Fruit fly (Drosophila melanogaster) whole organism, embryonic: ENCODE results near the gene lok.

Experiments
- Abd-B ChIP-seq: fragments of 200-800 bp; sonication (Bioruptor generic); optimal IDR thresholded peaks from 2 replicates; lab custom pipeline; 2018; ENCODE audit warnings: missing biosample characterization, mild to moderate bottlenecking, missing genetic modification characterization, moderate library complexity
- Ada2b ChIP-seq: fragments of 200-800 bp; sonication (Bioruptor generic); IDR thresholded peaks from 2 replicates; pipeline ENCODE4 v1.3.6; 2022; ENCODE audit warnings: missing biosample characterization, missing genetic modification characterization
- BEAF-32 ChIP-seq: fragments of 200-800 bp; sonication (Bioruptor generic); optimal IDR thresholded peaks from 3 replicates; lab custom pipeline; 2017; ENCODE audit warnings: missing biosample characterization, missing genetic modification characterization, mild to moderate bottlenecking, moderate library complexity, missing genetic modification reagents
- CG10147 ChIP-seq: fragments of 200-800 bp; sonication (Bioruptor generic); optimal IDR thresholded peaks from 2 replicates; lab custom pipeline; 2019; ENCODE audit warnings: missing biosample characterization, mild to moderate bottlenecking, missing genetic modification characterization, moderate library complexity
- CG10209 ChIP-seq: fragments of 200-800 bp; sonication (Bioruptor generic); optimal IDR thresholded peaks from 3 replicates; lab custom pipeline; 2017; ENCODE audit warnings: missing biosample characterization, mild to moderate bottlenecking, missing genetic modification characterization, missing genetic modification reagents
- CG10267 ChIP-seq: fragments of 200-800 bp; sonication (Bioruptor generic); optimal IDR thresholded peaks from 2 replicates; lab custom pipeline; 2018; ENCODE audit warnings: missing biosample characterization, mild to moderate bottlenecking, missing genetic modification characterization, moderate library complexity
- CG10366 ChIP-seq: fragments of 200-800 bp; sonication (Bioruptor generic); IDR thresholded peaks from 2 replicates; pipeline ENCODE4 v1.3.6; 2022; ENCODE audit warnings: missing biosample characterization, missing genetic modification characterization
- CG10979 ChIP-seq: fragments of 200-800 bp; sonication (Bioruptor generic); optimal IDR thresholded peaks from 2 replicates; lab custom pipeline; 2018; ENCODE audit warnings: missing biosample characterization, mild to moderate bottlenecking, missing genetic modification characterization, moderate library complexity
- CG1233 ChIP-seq: fragments of 200-800 bp; sonication (Bioruptor generic); optimal IDR thresholded peaks from 4 replicates; lab custom pipeline; 2018; ENCODE audit warnings: missing biosample characterization, mild to moderate bottlenecking, missing genetic modification characterization
- CG15696 ChIP-seq: fragments of 200-800 bp; sonication (Bioruptor generic); optimal IDR thresholded peaks from 2 replicates; lab custom pipeline; 2019; ENCODE audit warnings: missing biosample characterization, mild to moderate bottlenecking, missing genetic modification characterization, moderate library complexity
- CG1602 ChIP-seq: fragments of 200-800 bp; sonication (Bioruptor generic); optimal IDR thresholded peaks from 3 replicates; lab custom pipeline; 2016; ENCODE audit warnings: missing biosample characterization, missing genetic modification characterization
- CG1603 ChIP-seq: fragments of 200-800 bp; sonication (Bioruptor generic); optimal IDR thresholded peaks from 2 replicates; lab custom pipeline; 2019; ENCODE audit warnings: missing biosample characterization, mild to moderate bottlenecking, missing genetic modification characterization, moderate library complexity
- CG17612 ChIP-seq: fragments of 200-800 bp; sonication (Bioruptor generic); IDR thresholded peaks from 2 replicates; pipeline ENCODE4 v1.3.6; 2022; ENCODE audit warnings: missing biosample characterization, missing genetic modification characterization
- CG3065 ChIP-seq: fragments of 200-800 bp; sonication (Bioruptor generic); optimal IDR thresholded peaks from 2 replicates; lab custom pipeline; 2016; ENCODE audit warnings: missing biosample characterization, missing genetic modification characterization
- CG31388 ChIP-seq: fragments of 200-800 bp; sonication (Bioruptor generic); optimal IDR thresholded peaks from 2 replicates; lab custom pipeline; 2016; ENCODE audit warnings: missing biosample characterization, missing genetic modification characterization
- CG3838 ChIP-seq: fragments of 200-800 bp; sonication (Bioruptor generic); optimal IDR thresholded peaks from 3 replicates; lab custom pipeline; 2016; ENCODE audit warnings: missing biosample characterization, missing genetic modification characterization
- CG3847 ChIP-seq: fragments of 200-800 bp; sonication (Bioruptor generic); IDR thresholded peaks from 2 replicates; pipeline ENCODE4 v1.3.6; 2022; ENCODE audit warnings: missing biosample characterization, missing genetic modification characterization
- CG4404 ChIP-seq: fragments of 200-800 bp; sonication (Bioruptor generic); IDR thresholded peaks from 2 replicates; pipeline ENCODE4 v1.3.6; 2022; ENCODE audit warnings: missing biosample characterization, missing genetic modification characterization
- CG6175 ChIP-seq: fragments of 200-800 bp; sonication (Bioruptor generic); IDR thresholded peaks from 3 replicates; pipeline ENCODE4 v1.3.6; 2022; ENCODE audit warnings: missing biosample characterization, missing genetic modification characterization
- CG6854 ChIP-seq: fragments of 200-800 bp; sonication (Bioruptor generic); optimal IDR thresholded peaks from 3 replicates; lab custom pipeline; 2017; ENCODE audit warnings: missing biosample characterization, mild to moderate bottlenecking, missing genetic modification characterization
- CG9215 ChIP-seq: fragments of 200-800 bp; sonication (Bioruptor generic); IDR thresholded peaks from 2 replicates; pipeline ENCODE4 v1.3.6; 2022; ENCODE audit warnings: missing biosample characterization, missing genetic modification characterization
- D19A ChIP-seq: fragments of 200-800 bp; optimal IDR thresholded peaks from 3 replicates; lab custom pipeline; 2019; ENCODE audit warnings: missing biosample characterization, mild to moderate bottlenecking, missing genetic modification characterization, moderate library complexity
- Dbx ChIP-seq: fragments of 200-800 bp; sonication (Bioruptor generic); IDR thresholded peaks from 3 replicates; pipeline ENCODE4 v1.3.6; 2022; ENCODE audit warnings: missing biosample characterization, missing genetic modification characterization
- Deaf1 ChIP-seq: fragments of 200-800 bp; optimal IDR thresholded peaks from 3 replicates; lab custom pipeline; 2019; ENCODE audit warnings: missing biosample characterization, mild to moderate bottlenecking, missing genetic modification characterization, moderate library complexity
- E2f1 ChIP-seq: fragments of 200-800 bp; sonication (Bioruptor generic); IDR thresholded peaks from 2 replicates; pipeline ENCODE4 v1.3.6; 2022; ENCODE audit warnings: missing biosample characterization, missing genetic modification characterization
- GATAe ChIP-seq: fragments of 200-800 bp; sonication (Bioruptor generic); conservative IDR thresholded peaks from 2 replicates; pipeline ENCODE4 v1.3.6; 2022; ENCODE audit warnings: missing biosample characterization, missing genetic modification characterization
- Gug ChIP-seq: fragments of 200-800 bp; sonication (Bioruptor generic); IDR thresholded peaks from 4 replicates; pipeline ENCODE4 v1.3.6; 2022; ENCODE audit warnings: missing biosample characterization, missing genetic modification characterization
- H15 ChIP-seq: fragments of 200-800 bp; sonication (Bioruptor generic); IDR thresholded peaks from 3 replicates; pipeline ENCODE4 v1.3.6; 2022; ENCODE audit warnings: missing biosample characterization, missing genetic modification characterization
- Hr3 ChIP-seq: fragments of 200-800 bp; sonication (Bioruptor generic); optimal IDR thresholded peaks from 3 replicates; lab custom pipeline; 2016; ENCODE audit warnings: missing biosample characterization, missing genetic modification characterization
- Hr39 ChIP-seq: fragments of >200 bp; optimal IDR thresholded peaks from 2 replicates; lab custom pipeline; 2017
- Kr ChIP-seq: fragments of 200-800 bp; sonication (Bioruptor generic); optimal IDR thresholded peaks from 2 replicates; lab custom pipeline; 2017; ENCODE audit warnings: missing biosample characterization, mild to moderate bottlenecking, missing genetic modification characterization
- Oaz ChIP-seq: fragments of 200-800 bp; sonication (Bioruptor generic); IDR thresholded peaks from 2 replicates; pipeline ENCODE4 v1.3.6; 2022; ENCODE audit warnings: missing biosample characterization, missing genetic modification characterization
- Scr ChIP-seq: fragments of 200-800 bp; sonication (Bioruptor generic); IDR thresholded peaks from 2 replicates; pipeline ENCODE4 v1.3.6; 2022; ENCODE audit warnings: missing biosample characterization, missing genetic modification characterization; ENCODE audit not compliant: partially characterized antibody
- Usf ChIP-seq: fragments of 200-800 bp; sonication (Bioruptor generic); optimal IDR thresholded peaks from 2 replicates; lab custom pipeline; 2017; ENCODE audit warnings: missing genotype, missing biosample characterization, missing genetic modification characterization
- cato ChIP-seq: fragments of 200-800 bp; sonication (Bioruptor generic); optimal IDR thresholded peaks from 2 replicates; lab custom pipeline; 2016; ENCODE audit warnings: missing biosample characterization, missing genetic modification characterization, borderline replicate concordance
- gcm ChIP-seq: fragments of 200-800 bp; sonication (Bioruptor generic); optimal IDR thresholded peaks from 2 replicates; lab custom pipeline; 2019; ENCODE audit warnings: missing biosample characterization, mild to moderate bottlenecking, missing genetic modification characterization, moderate library complexity
- grn ChIP-seq: fragments of 200-800 bp; sonication (Bioruptor generic); optimal IDR thresholded peaks from 3 replicates; lab custom pipeline; 2017; ENCODE audit warnings: missing biosample characterization, missing genetic modification characterization
- gt ChIP-seq: fragments of 200-800 bp; sonication (Bioruptor generic); IDR thresholded peaks from 2 replicates; pipeline ENCODE4 v1.3.6; 2022; ENCODE audit warnings: missing biosample characterization, missing genetic modification characterization
- hth ChIP-seq: fragments of >200 bp; optimal IDR thresholded peaks from 2 replicates; lab custom pipeline; 2017; ENCODE audit warnings: inconsistent platforms
- ken ChIP-seq: fragments of 200-800 bp; sonication (Bioruptor generic); IDR thresholded peaks from 3 replicates; pipeline ENCODE4 v1.3.6; 2022; ENCODE audit warnings: missing biosample characterization, missing genetic modification characterization
- luna ChIP-seq: fragments of 200-800 bp; sonication (Bioruptor generic); optimal IDR thresholded peaks from 2 replicates; lab custom pipeline; 2016; ENCODE audit warnings: missing biosample characterization, missing genetic modification characterization
- nerfin-1 ChIP-seq: fragments of 200-800 bp; sonication (Bioruptor generic); optimal IDR thresholded peaks from 3 replicates; lab custom pipeline; 2019; ENCODE audit warnings: missing biosample characterization, mild to moderate bottlenecking, missing genetic modification characterization, moderate library complexity
- org-1 ChIP-seq: fragments of 200-800 bp; sonication (Bioruptor generic); optimal IDR thresholded peaks from 2 replicates; lab custom pipeline; 2017; ENCODE audit warnings: missing biosample characterization, missing genetic modification characterization
- pnt ChIP-seq: fragments of 200-800 bp; sonication (Bioruptor generic); optimal IDR thresholded peaks from 3 replicates; lab custom pipeline; 2016; ENCODE audit warnings: missing biosample characterization, missing genetic modification characterization
- rib ChIP-seq: fragments of 200-800 bp; sonication (Bioruptor generic); IDR thresholded peaks from 2 replicates; pipeline ENCODE4 v1.3.6; 2022; ENCODE audit warnings: missing biosample characterization, missing genetic modification characterization
- salm ChIP-seq: fragments of 200-800 bp; sonication (Bioruptor generic); optimal IDR thresholded peaks from 2 replicates; lab custom pipeline; 2018; ENCODE audit warnings: missing biosample characterization, mild to moderate bottlenecking, missing genetic modification characterization
- sens ChIP-seq: fragments of 200-800 bp; sonication (Bioruptor generic); peaks from one replicate; lab custom pipeline; 2016; ENCODE audit warnings: missing biosample characterization, missing genetic modification characterization
- sna ChIP-seq: fragments of 200-800 bp; sonication (Bioruptor generic); IDR thresholded peaks from 2 replicates; pipeline ENCODE4 v1.3.6; 2022; ENCODE audit warnings: missing biosample characterization, missing genetic modification characterization; ENCODE audit not compliant: partially characterized antibody
- unc-4 ChIP-seq: fragments of 200-800 bp; sonication (Bioruptor generic); IDR thresholded peaks from 2 replicates; pipeline ENCODE4 v1.3.6; 2022; ENCODE audit warnings: missing biosample characterization, missing genetic modification characterization; ENCODE audit not compliant: partially characterized antibody
- wor ChIP-seq: fragments of 200-800 bp; sonication (Bioruptor generic); IDR thresholded peaks from 2 replicates; pipeline ENCODE4 v1.3.6; 2022; ENCODE audit warnings: missing biosample characterization, missing genetic modification characterization
- yki ChIP-seq: fragments of >200 bp; optimal IDR thresholded peaks from 3 replicates; lab custom pipeline; 2018

The lok gene

dm6 chr2L:20091094-20091679, 30.0 kb downstream of the lok start, which contains the start of the genes CG10747 and Pyroxd1 (continued):
- TF ChIP-seq Dbx (GFP tag; lab: Robert Waterston, UW) (peak; percentile 96), Deaf1 (tag; lab: Kevin White, UChicago) (peak; percentile 82), Hr3 (GFP tag; lab: Kevin White, UChicago) (peak; percentile 97), rib (GFP tag; lab: Robert Waterston, UW) (peak; percentile 89; the same call in 1 of the 2 replicates), luna (peak; percentile 85), GATAe (GFP tag; lab: Robert Waterston, UW) (peak; percentile 74; the same call in 1 of the 2 replicates), grn (GFP tag; lab: Kevin White, UChicago) (peak; percentile 65), sna (GFP tag; lab: Robert Waterston, UW) (no peak), E2f1 (peak; percentile 94), Abd-B (peak; percentile 98), hth (lab: Kevin White, UChicago) (no peak), Scr (GFP tag; lab: Robert Waterston, UW) (peak; percentile 25; the same call in 1 of the 2 replicates), CG1603 (tag; lab: Kevin White, UChicago) (peak; percentile 86), Gug (GFP tag; lab: Robert Waterston, UW) (peak; percentile 97), nerfin-1 (tag; lab: Kevin White, UChicago) (peak; percentile 92), CG3847 (GFP tag; lab: Robert Waterston, UW) (peak; percentile 97), salm (tag; lab: Kevin White, UChicago) (peak; percentile 94), CG1233 (GFP tag; lab: Kevin White, UChicago) (peak; percentile 94), CG9215 (GFP tag; lab: Robert Waterston, UW) (peak; percentile 95), BEAF-32 (GFP tag; lab: Kevin White, UChicago) (peak; percentile 39), yki (no peak), gcm (GFP tag; lab: Kevin White, UChicago) (peak; percentile 96), CG15696 (peak; percentile 94), wor (peak; percentile 94), CG6175 (peak; percentile 88), CG1602 (GFP tag; lab: Kevin White, UChicago) (peak; percentile 98), CG6854 (GFP tag; lab: Kevin White, UChicago) (peak; percentile 93), CG3065 (GFP tag; lab: Kevin White, UChicago) (peak; percentile 87), CG17612 (peak; percentile 90), org-1 (GFP tag; lab: Kevin White, UChicago) (peak; percentile 92), ken (GFP tag; lab: Robert Waterston, UW) (peak; percentile 94), CG10147 (GFP tag; lab: Kevin White, UChicago) (peak; percentile 97), cato (GFP tag; lab: Kevin White, UChicago) (peak; percentile 96), H15 (peak; percentile 89), CG3838 (GFP tag; lab: Kevin White, UChicago) (peak; percentile 91), CG10979 (peak; percentile 92), unc-4 (GFP tag; lab: Robert Waterston, UW) (0 out of 2 replicates have a peak, but pooled peaks have one; percentile 25), Hr39 (lab: Kevin White, UChicago) (no peak), Kr (GFP tag; lab: Kevin White, UChicago) (no peak), CG31388 (peak; percentile 93), D19A (peak; percentile 90), pnt (GFP tag; lab: Kevin White, UChicago) (peak; percentile 95), Oaz (peak; percentile 89), Usf (GFP tag; lab: Kevin White, UChicago) (peak; percentile 96), CG10366 (GFP tag; lab: Robert Waterston, UW) (peak; percentile 95), CG4404 (GFP tag; lab: Robert Waterston, UW) (peak; percentile 96), CG10267 (tag; lab: Kevin White, UChicago) (peak; percentile 89), CG10209 (GFP tag; lab: Kevin White, UChicago) (peak; percentile 98), sens (GFP tag; lab: Kevin White, UChicago) (peak; percentile 99), Ada2b (GFP tag; lab: Robert Waterston, UW) (peak; percentile 94), gt (peak; percentile 81)
